Worm (Caenorhabditis elegans): ENCODE measurements around the gene F18A1.7.
A peak's percentile ranks its signal among the peaks of the same experiment; 100 is the strongest.

The F18A1.7 gene

DNA sequence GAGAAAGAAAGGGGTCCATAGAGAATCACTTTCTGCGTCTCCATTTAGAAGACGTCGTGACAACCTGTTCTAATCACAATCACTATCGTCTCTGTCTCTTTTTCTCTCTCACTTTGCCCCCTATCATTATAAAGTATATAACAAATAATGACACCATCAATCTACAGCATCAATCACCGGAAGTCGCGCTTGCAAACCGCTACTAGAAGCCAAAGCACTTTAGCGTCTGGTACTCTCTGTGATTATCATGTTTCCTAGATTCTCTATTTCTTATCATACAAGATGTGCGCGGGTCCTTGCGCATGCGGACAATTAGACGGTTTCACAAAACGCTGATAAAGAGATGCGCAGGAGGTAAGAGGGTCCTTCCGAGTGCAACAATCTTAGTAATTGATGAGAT, 32.4 kb downstream of the F18A1.7 start (continued):
- TF ChIP-seq dsc-1 (tag; optimal IDR thresholded peaks at IDR 0.05) (no peak), blmp-1 (tag; optimal IDR thresholded peaks at IDR 0.05) (peak; percentile 88), ceh-8 (GFP tag; optimal IDR thresholded peaks at IDR 0.05) (no peak), nhr-76 (tag; optimal IDR thresholded peaks at IDR 0.05) (no peak), mab-9 (GFP tag; IDR thresholded peaks at IDR 0.05) (no peak), snpc-4 (tag; optimal IDR thresholded peaks at IDR 0.05) (no peak), nhr-47 (tag; optimal IDR thresholded peaks at IDR 0.05) (no peak), mef-2 (tag; optimal IDR thresholded peaks at IDR 0.05) (no peak), Y116A8C.19 (tag; optimal IDR thresholded peaks at IDR 0.05; ENCODE audit: borderline replicate concordance) (no peak), nhr-85 (tag) (peak; percentile 90), sup-37 (GFP tag; optimal IDR thresholded peaks at IDR 0.05) (no peak), C04F5.9 (tag; optimal IDR thresholded peaks at IDR 0.05) (no peak), lsy-2 (tag; optimal IDR thresholded peaks at IDR 0.05) (no peak), unc-98 (GFP tag; IDR thresholded peaks at IDR 0.05) (no peak), efl-3 (GFP tag; optimal IDR thresholded peaks at IDR 0.05) (no peak), alr-1 (tag; optimal IDR thresholded peaks at IDR 0.05; ENCODE audit: borderline replicate concordance) (no peak), efl-1 (optimal IDR thresholded peaks at IDR 0.05) (no peak), efl-1 (GFP tag; optimal IDR thresholded peaks at IDR 0.05 in 1 of 2) (no peak), fkh-10 (GFP tag; optimal IDR thresholded peaks at IDR 0.05) (no peak), ama-1 (optimal IDR thresholded peaks at IDR 0.05) (no peak), unc-86 (tag; optimal IDR thresholded peaks at IDR 0.05) (no peak), ceh-82 (tag; optimal IDR thresholded peaks at IDR 0.05) (no peak), skn-1 (tag; optimal IDR thresholded peaks at IDR 0.05) (no peak), aha-1 (tag; optimal IDR thresholded peaks at IDR 0.05) (no peak), hlh-17 (GFP tag; optimal IDR thresholded peaks at IDR 0.05; ENCODE audit: borderline replicate concordance) (no peak), nhr-11 (tag; optimal IDR thresholded peaks at IDR 0.05) (no peak), snu-23 (GFP tag; optimal IDR thresholded peaks at IDR 0.05) (peak; percentile 23), swsn-7 (tag; optimal IDR thresholded peaks at IDR 0.05) (no peak), fkh-4 (tag; optimal IDR thresholded peaks at IDR 0.05; ENCODE audit: borderline replicate concordance) (no peak), nhr-20 (tag; optimal IDR thresholded peaks at IDR 0.05) (peak; percentile 30), lin-15B (tag; optimal IDR thresholded peaks at IDR 0.05) (no peak), egl-27 (tag; optimal IDR thresholded peaks at IDR 0.05) (peak in 1 of 2 experiments; percentile 36), hpl-2 (GFP tag; optimal IDR thresholded peaks at IDR 0.05) (no peak), C16A3.4 (tag; optimal IDR thresholded peaks at IDR 0.05) (no peak), hlh-4 (tag; optimal IDR thresholded peaks at IDR 0.05) (no peak)

DNA sequence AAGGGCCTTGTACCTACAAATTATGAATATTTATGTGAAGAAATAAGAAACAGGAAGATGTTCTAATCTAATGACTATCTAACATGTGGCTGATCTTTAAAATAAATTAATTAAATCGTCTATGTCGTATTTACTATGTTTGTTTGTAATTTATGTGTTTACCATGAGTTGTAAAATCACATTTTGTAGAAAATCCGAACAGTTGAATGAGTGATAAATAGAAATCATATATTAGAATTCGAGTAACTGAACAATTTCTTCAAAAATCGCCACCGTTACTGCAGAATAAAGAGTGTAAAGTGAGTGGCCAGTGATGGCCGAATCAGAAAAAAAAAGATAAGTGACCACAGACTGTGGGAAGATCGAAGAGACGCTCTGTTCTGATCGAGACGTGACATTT, 33.5 kb downstream of the F18A1.7 start:
- TF ChIP-seq ceh-90 (tag; optimal IDR thresholded peaks at IDR 0.05): no peak
- no peak for TF ChIP-seq nhr-90 (tag; optimal IDR thresholded peaks at IDR 0.05; ENCODE audit: poor library complexity)
- no peak for TF ChIP-seq unc-130 (tag; optimal IDR thresholded peaks at IDR 0.05)
- no peak for TF ChIP-seq alr-1 (tag; optimal IDR thresholded peaks at IDR 0.05; ENCODE audit: borderline replicate concordance)

- TF ChIP-seq nhr-85 (tag) (peak; percentile 78), nhr-90 (tag; optimal IDR thresholded peaks at IDR 0.05; ENCODE audit: poor library complexity) (peak; percentile 70), fkh-8 (tag; optimal IDR thresholded peaks at IDR 0.05) (no peak), hpl-2 (GFP tag; optimal IDR thresholded peaks at IDR 0.05) (no peak), C04F5.9 (tag; optimal IDR thresholded peaks at IDR 0.05) (no peak), nhr-47 (tag; optimal IDR thresholded peaks at IDR 0.05) (peak; percentile 19), pax-3 (tag; optimal IDR thresholded peaks at IDR 0.05) (no peak), ceh-63 (GFP tag; optimal IDR thresholded peaks at IDR 0.05) (no peak), lir-3 (tag; optimal IDR thresholded peaks at IDR 0.05; ENCODE audit: poor library complexity) (no peak), alr-1 (tag; optimal IDR thresholded peaks at IDR 0.05; ENCODE audit: borderline replicate concordance) (no peak), blmp-1 (tag; optimal IDR thresholded peaks at IDR 0.05) (peak; percentile 71), vab-15 (tag; optimal IDR thresholded peaks at IDR 0.05) (no peak), nhr-20 (tag; optimal IDR thresholded peaks at IDR 0.05) (peak; percentile 55), elt-3 (tag; optimal IDR thresholded peaks at IDR 0.05) (peak in 4 of 6 experiments; percentile 36 to 80 (median 54)), fkh-10 (GFP tag; optimal IDR thresholded peaks at IDR 0.05) (no peak), lin-14 (GFP tag; optimal IDR thresholded peaks at IDR 0.05) (peak; percentile 62), nhr-19 (GFP tag; conservative IDR thresholded peaks at IDR 0.05) (peak; percentile 52), sup-37 (GFP tag; optimal IDR thresholded peaks at IDR 0.05) (no peak), nhr-71 (tag; optimal IDR thresholded peaks at IDR 0.05) (peak; percentile 63), unc-130 (tag; optimal IDR thresholded peaks at IDR 0.05) (peak; percentile 65), F16B12.6 (tag; optimal IDR thresholded peaks at IDR 0.05) (no peak), unc-98 (GFP tag; IDR thresholded peaks at IDR 0.05) (no peak), tbx-2 (tag; optimal IDR thresholded peaks at IDR 0.05) (peak; percentile 63), zag-1 (tag; optimal IDR thresholded peaks at IDR 0.05) (no peak), lin-15B (tag; optimal IDR thresholded peaks at IDR 0.05) (no peak)
These were observed 34.9 kb downstream of the F18A1.7 start for ce11 chrII:7628640-7629039.

Measured in whole organism, L1 larva.